Fruit fly (Drosophila melanogaster) whole organism: ENCODE data around the gene Targ3.

Experiments used
- CG8478 ChIP-seq: fragments of >200 bp; optimal IDR thresholded peaks from 2 replicates; lab custom pipeline; 2018; ENCODE audit warnings: inconsistent platforms
- EcR ChIP-seq, 2 experiments: fragments of >200 bp; optimal IDR thresholded peaks; 2 replicates each; lab custom pipeline; 2017; ENCODE audit warnings: missing biosample characterization in 2 of 2, missing genetic modification characterization in 2 of 2, missing genetic modification reagents in 2 of 2
- pan ChIP-seq: fragments of >200 bp; optimal IDR thresholded peaks from 2 replicates; lab custom pipeline; 2017
- psq ChIP-seq: fragments of >200 bp; optimal IDR thresholded peaks from 2 replicates; lab custom pipeline; 2017
- usp ChIP-seq: fragments of >200 bp; optimal IDR thresholded peaks from 2 replicates; lab custom pipeline; 2017; ENCODE audit warnings: missing biosample characterization, missing genetic modification characterization, mixed read lengths

DNA sequence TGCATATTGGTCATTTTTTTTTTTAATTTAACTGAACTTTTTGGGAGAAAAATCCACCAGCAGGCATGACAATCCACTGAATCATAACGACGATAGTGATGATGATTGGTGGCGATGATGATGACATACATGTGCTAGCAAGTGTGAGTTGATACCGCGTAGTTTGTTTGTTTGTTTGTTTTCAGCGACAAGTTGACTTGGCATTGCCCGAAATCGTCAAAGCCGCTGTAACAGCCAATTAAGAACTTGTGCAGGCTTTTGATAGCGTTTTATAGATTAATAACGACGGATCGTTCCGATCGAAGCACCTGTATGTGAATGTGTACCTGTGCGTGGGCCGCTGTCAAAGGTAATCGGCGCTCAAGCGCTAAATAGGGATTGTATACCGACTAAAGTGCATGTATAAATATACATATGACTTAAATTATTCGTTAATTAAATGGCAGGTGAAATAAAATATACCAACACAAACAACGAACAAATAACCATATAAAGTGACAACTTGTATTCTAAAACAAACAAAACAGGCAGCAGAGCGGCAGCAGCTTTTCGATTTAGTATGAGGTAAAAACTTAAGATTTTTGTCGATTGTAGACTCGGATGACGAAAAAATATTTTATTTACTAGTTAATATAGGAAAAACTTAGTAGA, 4.7 kb downstream of the Targ3 start:
- no peak for TF ChIP-seq EcR (GFP tag; optimal IDR thresholded peaks at IDR 0.05; lab: Kevin White, UChicago)
- TF ChIP-seq usp (GFP tag; lab: Kevin White, UChicago) = no peak
- no peak for TF ChIP-seq CG8478 (lab: Kevin White, UChicago)
- no peak for TF ChIP-seq psq (lab: Kevin White, UChicago)
- no peak for TF ChIP-seq pan
